Fruit fly (Drosophila melanogaster) whole organism, embryonic: Measurements from ENCODE around the gene CG13917.
A peak's percentile ranks its signal among the peaks of the same experiment; 100 is the strongest.

ENCODE experiments used
- Adf1 ChIP-seq: fragments of 200-800 bp; sonication (Bioruptor generic); IDR thresholded peaks from 2 replicates; pipeline ENCODE4 v1.3.6; 2022; ENCODE audit warnings: missing biosample characterization, missing genetic modification characterization
- Aef1 ChIP-seq: fragments of 200-800 bp; sonication (Bioruptor generic); IDR thresholded peaks from 3 replicates; pipeline ENCODE4 v1.3.6; 2022; ENCODE audit warnings: missing biosample characterization, missing genetic modification characterization
- CG10267 ChIP-seq: fragments of 200-800 bp; sonication (Bioruptor generic); optimal IDR thresholded peaks from 2 replicates; lab custom pipeline; 2018; ENCODE audit warnings: missing biosample characterization, mild to moderate bottlenecking, missing genetic modification characterization, moderate library complexity
- CG10959 ChIP-seq: fragments of 200-800 bp; sonication (Bioruptor generic); IDR thresholded peaks from 2 replicates; pipeline ENCODE4 v1.3.6; 2022; ENCODE audit warnings: missing biosample characterization, missing genetic modification characterization
- CG12299 ChIP-seq: fragments of 200-800 bp; sonication (Bioruptor generic); optimal IDR thresholded peaks from 2 replicates; lab custom pipeline; 2018; ENCODE audit warnings: missing biosample characterization, mild to moderate bottlenecking, missing genetic modification characterization
- CG12769 ChIP-seq: fragments of 200-800 bp; sonication (Bioruptor generic); optimal IDR thresholded peaks from 2 replicates; lab custom pipeline; 2019; ENCODE audit warnings: missing biosample characterization, mild to moderate bottlenecking, missing genetic modification characterization, moderate library complexity
- CG15514 ChIP-seq: fragments of 200-800 bp; sonication (Bioruptor generic); optimal IDR thresholded peaks from 3 replicates; lab custom pipeline; 2017; ENCODE audit warnings: missing biosample characterization, missing genetic modification characterization, mild to moderate bottlenecking, moderate library complexity, missing genetic modification reagents
- CG18619 ChIP-seq: fragments of 200-800 bp; sonication (Bioruptor generic); optimal IDR thresholded peaks from 3 replicates; lab custom pipeline; 2017; ENCODE audit warnings: missing biosample characterization, mild to moderate bottlenecking, missing genetic modification characterization
- CG32767 ChIP-seq: fragments of 200-800 bp; sonication (Bioruptor generic); IDR thresholded peaks from 2 replicates; pipeline ENCODE4 v1.3.6; 2022; ENCODE audit warnings: missing biosample characterization, missing genetic modification characterization
- CG3281 ChIP-seq: fragments of 200-800 bp; sonication (Bioruptor generic); optimal IDR thresholded peaks from 3 replicates; lab custom pipeline; 2017; ENCODE audit warnings: missing biosample characterization, mild to moderate bottlenecking, missing genetic modification characterization
- CG6254 ChIP-seq: fragments of 200-800 bp; sonication (Bioruptor generic); optimal IDR thresholded peaks from 3 replicates; lab custom pipeline; 2017; ENCODE audit warnings: mild to moderate bottlenecking, missing biosample characterization, missing genetic modification reagents, missing genetic modification characterization
- CG7357 ChIP-seq: fragments of 200-800 bp; sonication (Bioruptor generic); IDR thresholded peaks from 3 replicates; pipeline ENCODE4 v1.3.6; 2022; ENCODE audit warnings: missing biosample characterization, missing genetic modification characterization
- CG8281 ChIP-seq: fragments of 200-800 bp; sonication (Bioruptor generic); optimal IDR thresholded peaks from 2 replicates; lab custom pipeline; 2018; ENCODE audit warnings: missing biosample characterization, mild to moderate bottlenecking, missing genetic modification characterization, moderate library complexity
- CG9215 ChIP-seq: fragments of 200-800 bp; sonication (Bioruptor generic); IDR thresholded peaks from 2 replicates; pipeline ENCODE4 v1.3.6; 2022; ENCODE audit warnings: missing biosample characterization, missing genetic modification characterization
- CTCF ChIP-seq: fragments of 200-800 bp; sonication (Bioruptor generic); optimal IDR thresholded peaks from 2 replicates; lab custom pipeline; 2017; ENCODE audit warnings: missing biosample characterization, mild to moderate bottlenecking, missing genetic modification characterization, moderate library complexity
- Dad ChIP-seq: fragments of 200-800 bp; sonication (Bioruptor generic); optimal IDR thresholded peaks from 3 replicates; lab custom pipeline; 2016; ENCODE audit warnings: missing biosample characterization, missing genetic modification characterization
- E2f1 ChIP-seq: fragments of 200-800 bp; sonication (Bioruptor generic); IDR thresholded peaks from 2 replicates; pipeline ENCODE4 v1.3.6; 2022; ENCODE audit warnings: missing biosample characterization, missing genetic modification characterization
- Gug ChIP-seq: fragments of 200-800 bp; sonication (Bioruptor generic); IDR thresholded peaks from 4 replicates; pipeline ENCODE4 v1.3.6; 2022; ENCODE audit warnings: missing biosample characterization, missing genetic modification characterization
- HmgZ ChIP-seq: fragments of 200-800 bp; sonication (Bioruptor generic); optimal IDR thresholded peaks from 2 replicates; lab custom pipeline; 2018; ENCODE audit warnings: missing biosample characterization, mild to moderate bottlenecking, missing genetic modification characterization
- Hmx ChIP-seq: fragments of 200-800 bp; sonication (Bioruptor generic); optimal IDR thresholded peaks from 2 replicates; lab custom pipeline; 2016; ENCODE audit warnings: missing biosample characterization, missing genetic modification characterization
- MESR4 ChIP-seq: fragments of 200-800 bp; sonication (Bioruptor generic); optimal IDR thresholded peaks from 2 replicates; lab custom pipeline; 2018; ENCODE audit warnings: missing biosample characterization, mild to moderate bottlenecking, missing genetic modification characterization, moderate library complexity
- Sox102F ChIP-seq: fragments of 200-800 bp; sonication (Bioruptor generic); optimal IDR thresholded peaks from 2 replicates; lab custom pipeline; 2018; ENCODE audit warnings: missing biosample characterization, mild to moderate bottlenecking, missing genetic modification characterization, moderate library complexity
- Trl ChIP-seq, 3 experiments: fragments of >200 bp in 2 of 3; fragments of 200-800 bp in 1 of 3; sonication (Bioruptor generic) in 1 of 3; optimal IDR thresholded peaks; 2 replicates in 1 of 3; 3 replicates in 2 of 3; lab custom pipeline; 2016 to 2017; ENCODE audit warnings: missing biosample characterization in 1 of 3, missing genetic modification characterization in 1 of 3
- aop ChIP-seq: fragments of 200-800 bp; sonication (Bioruptor generic); IDR thresholded peaks from 2 replicates; pipeline ENCODE4 v1.3.6; 2022; ENCODE audit warnings: missing biosample characterization, missing genetic modification characterization
- ap ChIP-seq: fragments of 200-800 bp; sonication (Bioruptor generic); IDR thresholded peaks from 2 replicates; pipeline ENCODE4 v1.3.6; 2022; ENCODE audit warnings: missing biosample characterization, missing genetic modification characterization
- bab2 ChIP-seq: fragments of 200-800 bp; sonication (Bioruptor generic); optimal IDR thresholded peaks from 2 replicates; lab custom pipeline; 2016; ENCODE audit warnings: missing biosample characterization, missing genetic modification characterization
- cato ChIP-seq: fragments of 200-800 bp; sonication (Bioruptor generic); optimal IDR thresholded peaks from 2 replicates; lab custom pipeline; 2016; ENCODE audit warnings: missing biosample characterization, missing genetic modification characterization, borderline replicate concordance
- corto ChIP-seq: fragments of 200-800 bp; sonication (Bioruptor generic); optimal IDR thresholded peaks from 2 replicates; lab custom pipeline; 2016; ENCODE audit warnings: missing biosample characterization, mild to moderate bottlenecking, missing genetic modification characterization, moderate library complexity
- croc ChIP-seq: fragments of 200-800 bp; sonication (Bioruptor generic); conservative IDR thresholded peaks from 3 replicates; pipeline ENCODE4 v1.3.6; 2022; ENCODE audit warnings: missing biosample characterization, missing genetic modification characterization
- da ChIP-seq: fragments of 200-800 bp; sonication (Bioruptor generic); optimal IDR thresholded peaks from 2 replicates; lab custom pipeline; 2016; ENCODE audit warnings: missing biosample characterization, missing genetic modification characterization
- disco-r ChIP-seq: fragments of 200-800 bp; sonication (Bioruptor generic); optimal IDR thresholded peaks from 2 replicates; lab custom pipeline; 2016; ENCODE audit warnings: missing biosample characterization, missing genetic modification characterization
- eve ChIP-seq, 2 experiments: fragments of >200 bp; optimal IDR thresholded peaks; 2 replicates each; lab custom pipeline; 2017; ENCODE audit warnings: missing biosample characterization in 2 of 2, missing genetic modification characterization in 2 of 2
- eyg ChIP-seq: fragments of 200-800 bp; sonication (Bioruptor generic); optimal IDR thresholded peaks from 3 replicates; lab custom pipeline; 2016; ENCODE audit warnings: missing biosample characterization, missing genetic modification characterization
- ftz-f1 ChIP-seq: fragments of 200-800 bp; sonication (Bioruptor generic); optimal IDR thresholded peaks from 2 replicates; lab custom pipeline; 2016; ENCODE audit warnings: missing biosample characterization, missing genetic modification characterization
- grn ChIP-seq: fragments of 200-800 bp; sonication (Bioruptor generic); optimal IDR thresholded peaks from 3 replicates; lab custom pipeline; 2017; ENCODE audit warnings: missing biosample characterization, missing genetic modification characterization
- hkb ChIP-seq, 2 experiments: fragments of 200-800 bp in 1 of 2; fragments of >200 bp in 1 of 2; sonication (Bioruptor generic) in 1 of 2; IDR thresholded peaks in 1 of 2; optimal IDR thresholded peaks in 1 of 2; 2 replicates each; pipeline versions ENCODE4 v1.3.6 to Lab custom; 2017 to 2022; ENCODE audit warnings: missing biosample characterization in 1 of 2, missing genetic modification characterization in 1 of 2
- lbe ChIP-seq: fragments of 200-800 bp; sonication (Bioruptor generic); optimal IDR thresholded peaks from 2 replicates; lab custom pipeline; 2016; ENCODE audit warnings: missing biosample characterization, mild to moderate bottlenecking, missing genetic modification characterization
- lilli ChIP-seq: fragments of 200-800 bp; sonication (Bioruptor generic); optimal IDR thresholded peaks from 3 replicates; lab custom pipeline; 2016; ENCODE audit warnings: missing biosample characterization, missing genetic modification characterization
- mirr ChIP-seq: fragments of 200-800 bp; sonication (Bioruptor generic); optimal IDR thresholded peaks from 3 replicates; lab custom pipeline; 2018; ENCODE audit warnings: missing biosample characterization, mild to moderate bottlenecking, missing genetic modification characterization
- nau ChIP-seq: fragments of 200-800 bp; sonication (Bioruptor generic); optimal IDR thresholded peaks from 3 replicates; lab custom pipeline; 2017; ENCODE audit warnings: missing biosample characterization, mild to moderate bottlenecking, missing genetic modification characterization, missing genetic modification reagents
- pho ChIP-seq: fragments of 200-800 bp; sonication (Bioruptor generic); optimal IDR thresholded peaks from 2 replicates; lab custom pipeline; 2016; ENCODE audit warnings: missing biosample characterization, missing genetic modification characterization
- phol ChIP-seq: fragments of 200-800 bp; sonication (Bioruptor generic); optimal IDR thresholded peaks from 3 replicates; lab custom pipeline; 2018; ENCODE audit warnings: missing biosample characterization, mild to moderate bottlenecking, missing genetic modification characterization, moderate library complexity
- repo ChIP-seq: fragments of 200-800 bp; sonication (Bioruptor generic); optimal IDR thresholded peaks from 2 replicates; lab custom pipeline; 2016; ENCODE audit warnings: missing biosample characterization, missing genetic modification characterization
- ro ChIP-seq: fragments of 200-800 bp; sonication (Bioruptor generic); IDR thresholded peaks from 2 replicates; pipeline ENCODE4 v1.3.6; 2022; ENCODE audit warnings: missing biosample characterization, missing genetic modification characterization
- schlank ChIP-seq: fragments of 200-800 bp; sonication (Bioruptor generic); optimal IDR thresholded peaks from 2 replicates; lab custom pipeline; 2018; ENCODE audit warnings: missing biosample characterization, mild to moderate bottlenecking, missing genetic modification characterization
- sr ChIP-seq: fragments of 200-800 bp; sonication (Bioruptor generic); IDR thresholded peaks from 3 replicates; pipeline ENCODE4 v1.3.6; 2022; ENCODE audit warnings: missing biosample characterization, missing genetic modification characterization
- stwl ChIP-seq: fragments of 200-800 bp; sonication (Bioruptor generic); optimal IDR thresholded peaks from 3 replicates; lab custom pipeline; 2018; ENCODE audit warnings: missing biosample characterization, mild to moderate bottlenecking, missing genetic modification characterization, moderate library complexity
- toy ChIP-seq: fragments of 200-800 bp; sonication (Bioruptor generic); IDR thresholded peaks from 2 replicates; pipeline ENCODE4 v1.3.6; 2022; ENCODE audit warnings: missing biosample characterization, missing genetic modification characterization
- ttk ChIP-seq: fragments of 200-800 bp; sonication (Bioruptor generic); IDR thresholded peaks from 2 replicates; pipeline ENCODE4 v2.1.2; 2022; ENCODE audit warnings: missing biosample characterization, missing genetic modification characterization
- usp ChIP-seq: fragments of >200 bp; optimal IDR thresholded peaks from 2 replicates; lab custom pipeline; 2017; ENCODE audit warnings: missing biosample characterization, missing genetic modification characterization

Gene CG13917

dm6 chr3L:1578391-1578948 lies 2.0 kb downstream of the CG13917 start (continued):
- TF ChIP-seq CG10267 (tag; lab: Kevin White, UChicago): peak; percentile 7
- no peak for TF ChIP-seq CG8281 (tag; lab: Kevin White, UChicago)
- 0 out of 3 replicates have a peak, but pooled peaks have one; percentile 33 for TF ChIP-seq Aef1
- TF ChIP-seq CG9215 (GFP tag; lab: Robert Waterston, UW): no peak
- no peak for TF ChIP-seq CG32767 (GFP tag; lab: Robert Waterston, UW)
- no peak for TF ChIP-seq CG12769 (tag; lab: Kevin White, UChicago)
- TF ChIP-seq usp (GFP tag; lab: Kevin White, UChicago): no peak
- peak; percentile 75 for TF ChIP-seq phol (tag; lab: Kevin White, UChicago)
- TF ChIP-seq disco-r (GFP tag; lab: Kevin White, UChicago): no peak
- peak; percentile 45 for TF ChIP-seq repo (GFP tag; lab: Kevin White, UChicago)
- peak; percentile 49 for TF ChIP-seq nau (GFP tag; lab: Kevin White, UChicago)
- no peak for TF ChIP-seq cato (GFP tag; lab: Kevin White, UChicago)
- TF ChIP-seq CG6254: no peak
- no peak for TF ChIP-seq da (GFP tag; lab: Kevin White, UChicago)
- no peak for TF ChIP-seq CG18619 (GFP tag; lab: Kevin White, UChicago)
- TF ChIP-seq stwl (tag; lab: Kevin White, UChicago): no peak
- no peak for TF ChIP-seq croc
- peak; percentile 2 for TF ChIP-seq ftz-f1
- TF ChIP-seq toy (GFP tag; lab: Robert Waterston, UW): 0 out of 2 replicates have a peak, but pooled peaks have one; percentile 6
- 0 out of 2 replicates have a peak, but pooled peaks have one; percentile 35 for TF ChIP-seq E2f1 (GFP tag; lab: Robert Waterston, UW)
- TF ChIP-seq eyg: peak; percentile 29
- TF ChIP-seq aop (GFP tag; lab: Robert Waterston, UW): no peak
- TF ChIP-seq bab2 (GFP tag; lab: Kevin White, UChicago): peak; percentile 61
- TF ChIP-seq CG10959: no peak
- TF ChIP-seq Adf1: no peak
- no peak for TF ChIP-seq ttk (GFP tag; lab: Robert Waterston, UW)
- TF ChIP-seq pho: no peak
- TF ChIP-seq mirr (GFP tag; lab: Kevin White, UChicago): no peak
- no peak for TF ChIP-seq lbe (GFP tag; lab: Kevin White, UChicago)
- 0 out of 2 replicates have a peak, but pooled peaks have one; percentile 24 for TF ChIP-seq ap (GFP tag; lab: Robert Waterston, UW)
- TF ChIP-seq CG12299 (tag; lab: Kevin White, UChicago): no peak
- TF ChIP-seq eve (GFP tag; optimal IDR thresholded peaks at IDR 0.05; lab: Kevin White, UChicago): peak in 1 of 2 experiments; percentile 61
- 0 out of 3 replicates have a peak, but pooled peaks have one; percentile 27 for TF ChIP-seq sr (GFP tag; lab: Robert Waterston, UW)
- TF ChIP-seq MESR4: no peak
- TF ChIP-seq hkb (optimal IDR thresholded peaks at IDR 0.05; lab: Kevin White, UChicago): no peak
- TF ChIP-seq hkb (GFP tag; IDR thresholded peaks at IDR 0.05; lab: Robert Waterston, UW): peak; percentile 33; the same call in 1 of the 2 replicates
- TF ChIP-seq CG15514: peak; percentile 20
- TF ChIP-seq schlank (tag; lab: Kevin White, UChicago): no peak
- TF ChIP-seq grn (GFP tag; lab: Kevin White, UChicago): peak; percentile 23
- TF ChIP-seq corto: no peak
- no peak for TF ChIP-seq Dad (GFP tag; lab: Kevin White, UChicago)
- no peak for TF ChIP-seq Trl (optimal IDR thresholded peaks at IDR 0.05; lab: Kevin White, UChicago)
- no peak for TF ChIP-seq Trl (GFP tag; optimal IDR thresholded peaks at IDR 0.05; lab: Kevin White, UChicago)
- TF ChIP-seq Gug: peak; percentile 36; the same call in 1 of the 4 replicates
- TF ChIP-seq lilli (GFP tag; lab: Kevin White, UChicago): peak; percentile 39
- TF ChIP-seq CG7357 (GFP tag; lab: Robert Waterston, UW): no peak
- no peak for TF ChIP-seq Hmx
- peak; percentile 34 for TF ChIP-seq HmgZ (tag; lab: Kevin White, UChicago)
- TF ChIP-seq CTCF (GFP tag; lab: Kevin White, UChicago): peak; percentile 47
- no peak for TF ChIP-seq ro (GFP tag; lab: Robert Waterston, UW)
- TF ChIP-seq Sox102F: peak; percentile 46
- peak; percentile 56 for TF ChIP-seq CG3281 (GFP tag; lab: Kevin White, UChicago)
